Fruit fly (Drosophila melanogaster) whole organism, prepupa: ENCODE data around the gene CG43050.

ENCODE experiments used
- CG10631 ChIP-seq: fragments of 200-800 bp; sonication (Bioruptor generic); optimal IDR thresholded peaks from 2 replicates; lab custom pipeline; 2016; ENCODE audit warnings: missing biosample characterization, missing genetic modification characterization
- CG10669 ChIP-seq: fragments of 200-800 bp; sonication (Bioruptor generic); optimal IDR thresholded peaks from 3 replicates; lab custom pipeline; 2018; ENCODE audit warnings: missing biosample characterization, mild to moderate bottlenecking, missing genetic modification characterization, moderate library complexity
- CG11294 ChIP-seq: fragments of 200-800 bp; sonication (Bioruptor generic); IDR thresholded peaks from 2 replicates; pipeline ENCODE4 v1.3.6; 2022; ENCODE audit warnings: missing biosample characterization, missing genetic modification characterization
- CG11762 ChIP-seq: fragments of 200-800 bp; sonication (Bioruptor generic); optimal IDR thresholded peaks from 3 replicates; lab custom pipeline; 2016; ENCODE audit warnings: missing biosample characterization, missing genetic modification characterization; ENCODE audit not compliant: insufficient read depth
- CG11902 ChIP-seq: fragments of 200-800 bp; sonication (Bioruptor generic); optimal IDR thresholded peaks from 3 replicates; lab custom pipeline; 2016; ENCODE audit warnings: missing biosample characterization, missing genetic modification characterization
- CG15336 ChIP-seq: fragments of 200-800 bp; sonication (Bioruptor generic); IDR thresholded peaks from 2 replicates; pipeline ENCODE4 v1.3.6; 2022; ENCODE audit warnings: missing biosample characterization, missing genetic modification characterization
- CG1621 ChIP-seq: fragments of 200-800 bp; sonication (Bioruptor generic); optimal IDR thresholded peaks from 3 replicates; lab custom pipeline; 2018; ENCODE audit warnings: missing biosample characterization, mild to moderate bottlenecking, missing genetic modification characterization
- CG16779 ChIP-seq: fragments of 200-800 bp; sonication (Bioruptor generic); optimal IDR thresholded peaks from 3 replicates; lab custom pipeline; 2017; ENCODE audit warnings: missing biosample characterization, mild to moderate bottlenecking, missing genetic modification characterization
- CG3032 ChIP-seq: fragments of 200-800 bp; optimal IDR thresholded peaks from 2 replicates; lab custom pipeline; 2019; ENCODE audit warnings: missing biosample characterization, mild to moderate bottlenecking, missing genetic modification characterization, moderate library complexity
- CG32006 ChIP-seq: fragments of 200-800 bp; sonication (Bioruptor generic); optimal IDR thresholded peaks from 3 replicates; lab custom pipeline; 2017; ENCODE audit warnings: missing biosample characterization, mild to moderate bottlenecking, missing genetic modification characterization
- CG3919 ChIP-seq: fragments of 200-800 bp; sonication (Bioruptor generic); optimal IDR thresholded peaks from 3 replicates; lab custom pipeline; 2016; ENCODE audit warnings: missing biosample characterization, missing genetic modification characterization
- CG4318 ChIP-seq: fragments of 200-800 bp; sonication (Bioruptor generic); optimal IDR thresholded peaks from 3 replicates; lab custom pipeline; 2017; ENCODE audit warnings: missing biosample characterization, mild to moderate bottlenecking, missing genetic modification characterization
- CG6163 ChIP-seq: fragments of 200-800 bp; sonication (Bioruptor generic); IDR thresholded peaks from 3 replicates; pipeline ENCODE4 v1.3.6; 2022; ENCODE audit warnings: missing biosample characterization, missing genetic modification characterization
- CG6276 ChIP-seq: fragments of 200-800 bp; sonication (Bioruptor generic); optimal IDR thresholded peaks from 2 replicates; lab custom pipeline; 2017; ENCODE audit warnings: missing biosample characterization, mild to moderate bottlenecking, missing genetic modification characterization
- CG6792 ChIP-seq: fragments of 200-800 bp; sonication (Bioruptor generic); optimal IDR thresholded peaks from 3 replicates; lab custom pipeline; 2016; ENCODE audit warnings: missing biosample characterization, missing genetic modification characterization
- CG6808 ChIP-seq: fragments of 200-800 bp; sonication (Bioruptor generic); optimal IDR thresholded peaks from 3 replicates; lab custom pipeline; 2017; ENCODE audit warnings: missing biosample characterization, missing genetic modification characterization, mild to moderate bottlenecking, moderate library complexity, missing genetic modification reagents
- CG7368 ChIP-seq: fragments of 200-800 bp; sonication (Bioruptor generic); optimal IDR thresholded peaks from 3 replicates; lab custom pipeline; 2016; ENCODE audit warnings: missing biosample characterization, missing genetic modification characterization
- CG8319 ChIP-seq: fragments of 200-800 bp; sonication (Bioruptor generic); optimal IDR thresholded peaks from 3 replicates; lab custom pipeline; 2016; ENCODE audit warnings: missing biosample characterization, missing genetic modification characterization
- CG8632 ChIP-seq: fragments of 200-800 bp; sonication (Bioruptor generic); optimal IDR thresholded peaks from 3 replicates; lab custom pipeline; 2016; ENCODE audit warnings: missing biosample characterization, missing genetic modification characterization
- Eip75B ChIP-seq: fragments of 200-800 bp; sonication (Bioruptor generic); optimal IDR thresholded peaks from 3 replicates; lab custom pipeline; 2016; ENCODE audit warnings: missing biosample characterization, missing genetic modification characterization
- Eip78C ChIP-seq: fragments of 200-800 bp; sonication (Bioruptor generic); peaks from one replicate; lab custom pipeline; 2016; ENCODE audit warnings: missing biosample characterization, missing genetic modification characterization
- Eip93F ChIP-seq: fragments of 200-800 bp; sonication (Bioruptor generic); optimal IDR thresholded peaks from 2 replicates; lab custom pipeline; 2016; ENCODE audit warnings: missing biosample characterization, mild to moderate bottlenecking, missing genetic modification characterization
- Ets21C ChIP-seq: fragments of 200-800 bp; sonication (Bioruptor generic); optimal IDR thresholded peaks from 3 replicates; lab custom pipeline; 2016; ENCODE audit warnings: missing biosample characterization, missing genetic modification characterization
- Gug ChIP-seq: fragments of 200-800 bp; sonication (Bioruptor generic); IDR thresholded peaks from 2 replicates; pipeline ENCODE4 v1.3.6; 2022; ENCODE audit warnings: missing biosample characterization, missing genetic modification characterization
- Hr38 ChIP-seq: sonication (Bioruptor generic); optimal IDR thresholded peaks from 2 replicates; lab custom pipeline; 2016; ENCODE audit warnings: missing biosample characterization, missing genetic modification characterization
- Hr39 ChIP-seq: fragments of 200-800 bp; sonication (Bioruptor generic); optimal IDR thresholded peaks from 2 replicates; lab custom pipeline; 2016; ENCODE audit warnings: missing biosample characterization, missing genetic modification characterization
- Hr4 ChIP-seq: fragments of 200-800 bp; sonication (Bioruptor generic); optimal IDR thresholded peaks from 3 replicates; lab custom pipeline; 2016; ENCODE audit warnings: missing biosample characterization, missing genetic modification characterization
- Met ChIP-seq: fragments of 200-800 bp; sonication (Bioruptor generic); optimal IDR thresholded peaks from 3 replicates; lab custom pipeline; 2016; ENCODE audit warnings: missing biosample characterization, missing genetic modification characterization
- Smox ChIP-seq: fragments of 200-800 bp; sonication (Bioruptor generic); optimal IDR thresholded peaks from 3 replicates; lab custom pipeline; 2016; ENCODE audit warnings: missing biosample characterization, missing genetic modification characterization
- Sox102F ChIP-seq: fragments of 200-800 bp; sonication (Bioruptor generic); optimal IDR thresholded peaks from 2 replicates; lab custom pipeline; 2016; ENCODE audit warnings: missing biosample characterization, mild to moderate bottlenecking, missing genetic modification characterization
- Sox14 ChIP-seq: fragments of 200-800 bp; sonication (Bioruptor generic); optimal IDR thresholded peaks from 3 replicates; lab custom pipeline; 2016; ENCODE audit warnings: missing biosample characterization, missing genetic modification characterization
- achi ChIP-seq: fragments of 200-800 bp; sonication (Bioruptor generic); optimal IDR thresholded peaks from 3 replicates; lab custom pipeline; 2016; ENCODE audit warnings: missing biosample characterization, missing genetic modification characterization
- acj6 ChIP-seq: fragments of 200-800 bp; sonication (Bioruptor generic); optimal IDR thresholded peaks from 3 replicates; lab custom pipeline; 2016; ENCODE audit warnings: missing biosample characterization, missing genetic modification characterization
- cyc ChIP-seq: fragments of 200-800 bp; sonication (Bioruptor generic); optimal IDR thresholded peaks from 3 replicates; lab custom pipeline; 2016; ENCODE audit warnings: missing biosample characterization, missing genetic modification characterization
- dsx ChIP-seq: fragments of 200-800 bp; optimal IDR thresholded peaks from 3 replicates; lab custom pipeline; 2019; ENCODE audit warnings: missing biosample characterization, mild to moderate bottlenecking, missing genetic modification characterization, moderate library complexity; ENCODE audit not compliant: poor library complexity, severe bottlenecking
- eg ChIP-seq: fragments of 200-800 bp; sonication (Bioruptor generic); IDR thresholded peaks from 3 replicates; pipeline ENCODE4 v1.3.6; 2022; ENCODE audit warnings: missing biosample characterization, missing genetic modification characterization
- esn ChIP-seq: fragments of 200-800 bp; sonication (Bioruptor generic); optimal IDR thresholded peaks from 2 replicates; lab custom pipeline; 2016; ENCODE audit warnings: missing biosample characterization, mild to moderate bottlenecking, missing genetic modification characterization, moderate library complexity
- fd59A ChIP-seq: fragments of 200-800 bp; sonication (Bioruptor generic); optimal IDR thresholded peaks from 2 replicates; lab custom pipeline; 2017; ENCODE audit warnings: missing biosample characterization, mild to moderate bottlenecking, missing genetic modification characterization, missing genetic modification reagents
- fd85E ChIP-seq: fragments of 200-800 bp; sonication (Bioruptor generic); optimal IDR thresholded peaks from 3 replicates; lab custom pipeline; 2016; ENCODE audit warnings: missing biosample characterization, missing genetic modification characterization
- fkh ChIP-seq: fragments of 200-800 bp; sonication (Bioruptor generic); optimal IDR thresholded peaks from 3 replicates; lab custom pipeline; 2017; ENCODE audit warnings: missing biosample characterization, mild to moderate bottlenecking, missing genetic modification characterization, moderate library complexity
- lz ChIP-seq: fragments of 200-800 bp; sonication (Bioruptor generic); optimal IDR thresholded peaks from 3 replicates; lab custom pipeline; 2016; ENCODE audit warnings: missing biosample characterization, missing genetic modification characterization
- net ChIP-seq: fragments of 200-800 bp; sonication (Bioruptor generic); optimal IDR thresholded peaks from 3 replicates; lab custom pipeline; 2016; ENCODE audit warnings: missing biosample characterization, missing genetic modification characterization
- salr ChIP-seq, 2 experiments: fragments of 200-800 bp; sonication (Bioruptor generic); optimal IDR thresholded peaks; 3 replicates each; lab custom pipeline; 2016 to 2018; ENCODE audit warnings: missing biosample characterization in 2 of 2, missing genetic modification characterization in 2 of 2, mild to moderate bottlenecking in 1 of 2
- spab ChIP-seq: fragments of 200-800 bp; sonication (Bioruptor generic); optimal IDR thresholded peaks from 2 replicates; lab custom pipeline; 2017; ENCODE audit warnings: missing biosample characterization, mild to moderate bottlenecking, missing genetic modification characterization, missing genetic modification reagents
- ss ChIP-seq, 2 experiments: fragments of 200-800 bp; sonication (Bioruptor generic); optimal IDR thresholded peaks; 2 replicates in 1 of 2; 3 replicates in 1 of 2; lab custom pipeline; 2017 to 2018; ENCODE audit warnings: mild to moderate bottlenecking in 2 of 2, missing biosample characterization in 2 of 2, missing genetic modification characterization in 2 of 2, moderate library complexity in 1 of 2
- svp ChIP-seq: fragments of 200-800 bp; sonication (Bioruptor generic); peaks from one replicate; lab custom pipeline; 2016; ENCODE audit warnings: missing biosample characterization, missing genetic modification characterization

The CG43050 gene

DNA sequence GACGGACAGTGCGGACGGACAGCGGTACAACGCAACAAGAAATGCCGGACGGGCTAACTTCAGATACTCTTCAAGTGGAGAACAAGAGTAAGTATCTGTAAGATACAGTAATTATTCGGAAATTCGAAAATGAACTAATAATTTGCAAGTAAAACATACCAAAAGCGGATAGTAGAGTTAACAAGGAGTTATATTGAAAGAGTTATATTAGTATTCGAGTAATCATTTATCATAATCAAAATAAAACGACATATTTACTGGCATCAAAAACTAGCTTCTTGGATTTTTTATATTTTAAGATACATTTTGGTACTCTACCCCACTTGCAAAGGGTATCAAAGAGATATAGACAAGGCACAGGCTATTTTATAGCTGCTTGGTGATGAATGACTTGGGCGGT lies 47.8 kb upstream of the CG43050 start (continued):
- TF ChIP-seq CG8319 (GFP tag; lab: Kevin White, UChicago): no peak
- no peak for TF ChIP-seq Smox (GFP tag; lab: Kevin White, UChicago)
- no peak for TF ChIP-seq Eip93F (GFP tag; lab: Kevin White, UChicago)
- TF ChIP-seq Hr38 (GFP tag; lab: Kevin White, UChicago): no peak
- no peak for TF ChIP-seq fkh
- TF ChIP-seq CG16779 (tag; lab: Kevin White, UChicago): no peak
- TF ChIP-seq CG11294 (GFP tag; lab: Robert Waterston, UW): no peak
- TF ChIP-seq svp (GFP tag; lab: Kevin White, UChicago): no peak
- TF ChIP-seq Eip75B (GFP tag; lab: Kevin White, UChicago): peak; percentile 33
- TF ChIP-seq CG32006 (GFP tag; lab: Kevin White, UChicago): peak; percentile 63
- TF ChIP-seq lz (GFP tag; lab: Kevin White, UChicago): no peak
- TF ChIP-seq CG4318: peak; percentile 24
- peak; percentile 37 for TF ChIP-seq Hr4 (GFP tag; lab: Kevin White, UChicago)
- TF ChIP-seq ss (GFP tag; optimal IDR thresholded peaks at IDR 0.05; lab: Kevin White, UChicago): peak in 1 of 2 experiments; percentile 37
- peak; percentile 80 for TF ChIP-seq Eip78C (GFP tag; lab: Kevin White, UChicago)
- TF ChIP-seq spab (GFP tag; lab: Kevin White, UChicago): peak; percentile 27
- TF ChIP-seq CG8632 (GFP tag; lab: Kevin White, UChicago): peak; percentile 10
- TF ChIP-seq dsx: peak; percentile 3

DNA sequence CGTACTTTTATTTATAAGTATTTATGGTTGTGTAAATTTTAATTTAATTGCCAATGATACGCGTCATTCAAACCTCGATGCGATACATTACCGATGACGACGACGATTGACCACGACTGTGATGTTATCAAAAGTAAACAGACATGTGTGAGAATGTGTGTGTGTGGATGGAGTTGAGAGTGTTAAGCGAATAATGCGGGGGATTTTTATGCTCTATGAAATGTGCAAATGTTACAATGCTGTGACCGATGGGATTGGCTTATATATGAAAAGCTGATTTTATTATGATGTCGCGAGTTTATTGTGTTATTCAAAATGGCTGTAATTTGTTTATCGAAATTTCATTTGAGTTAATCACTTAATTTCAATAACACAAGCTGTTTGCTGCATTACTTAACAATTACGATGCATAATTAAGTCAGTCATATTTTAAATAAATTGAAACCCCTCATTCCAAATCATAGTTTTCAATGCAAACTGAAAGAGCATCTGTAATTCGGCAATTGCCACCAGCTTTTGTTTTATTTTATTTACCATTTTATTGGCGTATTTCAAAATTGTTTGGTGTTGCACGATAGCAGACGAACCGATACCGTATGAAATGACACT lies 46.2 kb upstream of the CG43050 start:
- TF ChIP-seq CG1621 (tag; lab: Kevin White, UChicago) (no peak), CG3919 (GFP tag; lab: Kevin White, UChicago) (peak; percentile 49), CG16779 (tag; lab: Kevin White, UChicago) (no peak), fkh (peak; percentile 2), Sox14 (GFP tag; lab: Kevin White, UChicago) (peak; percentile 20), CG3032 (peak; percentile 40), salr (GFP tag; optimal IDR thresholded peaks at IDR 0.05; lab: Kevin White, UChicago) (peak in 1 of 2 experiments; percentile 11), Ets21C (GFP tag; lab: Kevin White, UChicago) (peak; percentile 48), CG6808 (GFP tag; lab: Kevin White, UChicago) (peak; percentile 18), CG6276 (GFP tag; lab: Kevin White, UChicago) (peak; percentile 53), svp (GFP tag; lab: Kevin White, UChicago) (peak; percentile 82), Gug (GFP tag; lab: Robert Waterston, UW) (no peak), ss (GFP tag; optimal IDR thresholded peaks at IDR 0.05; lab: Kevin White, UChicago) (peak; percentile 4 to 17), CG10669 (peak; percentile 38), CG10631 (peak; percentile 45), Eip75B (GFP tag; lab: Kevin White, UChicago) (peak; percentile 49), fd59A (GFP tag; lab: Kevin White, UChicago) (peak; percentile 38), achi (GFP tag; lab: Kevin White, UChicago) (peak; percentile 26), CG11902 (peak; percentile 29), esn (GFP tag; lab: Kevin White, UChicago) (peak; percentile 70), CG32006 (GFP tag; lab: Kevin White, UChicago) (peak; percentile 68), Hr4 (GFP tag; lab: Kevin White, UChicago) (peak; percentile 59), Hr39 (GFP tag; lab: Kevin White, UChicago) (peak; percentile 62), eg (GFP tag; lab: Robert Waterston, UW) (no peak), Eip78C (GFP tag; lab: Kevin White, UChicago) (peak; percentile 92), CG11762 (GFP tag; lab: Kevin White, UChicago) (peak; percentile 22), dsx (peak; percentile 3), Met (peak; percentile 52), cyc (GFP tag; lab: Kevin White, UChicago) (peak; percentile 49), Sox102F (GFP tag; lab: Kevin White, UChicago) (peak; percentile 47), fd85E (GFP tag; lab: Kevin White, UChicago) (no peak), CG8319 (GFP tag; lab: Kevin White, UChicago) (no peak), acj6 (peak; percentile 57), net (GFP tag; lab: Kevin White, UChicago) (no peak), CG7368 (GFP tag; lab: Kevin White, UChicago) (no peak), CG6163 (GFP tag; lab: Robert Waterston, UW) (no peak), CG6792 (peak; percentile 31), spab (GFP tag; lab: Kevin White, UChicago) (peak; percentile 10), Smox (GFP tag; lab: Kevin White, UChicago) (peak; percentile 58), CG4318 (peak; percentile 26), CG15336 (GFP tag; lab: Robert Waterston, UW) (peak; percentile 34; the same call in 1 of the 2 replicates), CG11294 (GFP tag; lab: Robert Waterston, UW) (peak; percentile 24; the same call in 1 of the 2 replicates)
